Worm (Caenorhabditis elegans) whole organism, L4 larva: ENCODE measurements around the gene F01D5.8.

ENCODE experiments used
- F37D6.2 ChIP-seq: sonication (generic microtip); optimal IDR thresholded peaks from 2 replicates; lab custom pipeline; 2016; ENCODE audit warnings: mild to moderate bottlenecking, missing genetic modification characterization, missing compliant biosample characterization
- F49E8.2 ChIP-seq: sonication (generic microtip); optimal IDR thresholded peaks from 2 replicates; lab custom pipeline; 2016; ENCODE audit warnings: missing compliant biosample characterization, mild to moderate bottlenecking, missing genetic modification characterization, borderline replicate concordance
- Y5F2A.4 ChIP-seq: fragments of 200-800 bp; sonication (Bioruptor generic); optimal IDR thresholded peaks from 2 replicates; lab custom pipeline; 2018; ENCODE audit warnings: mild to moderate bottlenecking, missing genetic modification characterization, missing compliant biosample characterization
- ZK337.2 ChIP-seq: fragments of 200-800 bp; sonication (Bioruptor generic); IDR thresholded peaks from 2 replicates; pipeline ENCODE4 v1.3.6; 2022; ENCODE audit warnings: missing genetic modification reagents, missing genetic modification characterization, missing compliant biosample characterization
- aha-1 ChIP-seq: fragments of 150-350 bp; peaks from one replicate; lab custom pipeline; 2014; ENCODE audit warnings: missing biosample characterization, missing genetic modification characterization
- aly-2 ChIP-seq: sonication (generic microtip); optimal IDR thresholded peaks from 2 replicates; lab custom pipeline; 2018; ENCODE audit warnings: missing biosample characterization, missing genetic modification characterization
- arid-1 ChIP-seq: fragments of 200-800 bp; sonication (Bioruptor generic); conservative IDR thresholded peaks from 2 replicates; pipeline ENCODE4 v1.3.6; 2022; ENCODE audit warnings: missing genetic modification reagents, missing genetic modification characterization, missing compliant biosample characterization
- attf-4 ChIP-seq: sonication (generic microtip); optimal IDR thresholded peaks from 3 replicates; lab custom pipeline; 2017; ENCODE audit warnings: missing biosample characterization, missing genetic modification characterization
- ctbp-1 ChIP-seq: fragments of 200-800 bp; sonication (Bioruptor generic); IDR thresholded peaks from 2 replicates; pipeline ENCODE4 v1.3.6; 2022; ENCODE audit warnings: missing genetic modification reagents, missing genetic modification characterization, missing compliant biosample characterization
- daf-19 ChIP-seq: fragments of 200-800 bp; sonication (Bioruptor generic); conservative IDR thresholded peaks from 2 replicates; pipeline ENCODE4 v1.3.6; 2022; ENCODE audit warnings: missing genetic modification characterization, missing compliant biosample characterization
- dmd-6 ChIP-seq: fragments of 200-800 bp; sonication (Bioruptor generic); IDR thresholded peaks from 2 replicates; pipeline ENCODE4 v1.3.6; 2022; ENCODE audit warnings: missing genetic modification reagents, missing genetic modification characterization, missing compliant biosample characterization
- dmd-8 ChIP-seq: fragments of 200-800 bp; sonication (Bioruptor generic); IDR thresholded peaks from 2 replicates; pipeline ENCODE4 v1.3.6; 2022; ENCODE audit warnings: missing genetic modification characterization, missing compliant biosample characterization
- duxl-1 ChIP-seq: sonication (generic microtip); optimal IDR thresholded peaks from 2 replicates; lab custom pipeline; 2016; ENCODE audit warnings: mild to moderate bottlenecking, missing genetic modification characterization, moderate library complexity, missing compliant biosample characterization; ENCODE audit not compliant: poor library complexity
- dve-1 ChIP-seq: sonication (generic microtip); optimal IDR thresholded peaks from 2 replicates; lab custom pipeline; 2017; ENCODE audit warnings: antibody characterized with exemption, mild to moderate bottlenecking, missing genetic modification characterization, missing compliant biosample characterization; ENCODE audit not compliant: insufficient read depth
- fkh-10 ChIP-seq: fragments of 150-350 bp; optimal IDR thresholded peaks from 2 replicates; lab custom pipeline; 2014; ENCODE audit warnings: missing biosample characterization, missing genetic modification reagents, missing genetic modification characterization
- gei-8 ChIP-seq: fragments of 200-800 bp; sonication (Bioruptor generic); optimal IDR thresholded peaks from 2 replicates; lab custom pipeline; 2018; ENCODE audit warnings: mild to moderate bottlenecking, missing genetic modification characterization, missing compliant biosample characterization
- hlh-30 ChIP-seq: sonication (generic microtip); optimal IDR thresholded peaks from 2 replicates; lab custom pipeline; 2017; ENCODE audit warnings: antibody characterized with exemption, mild to moderate bottlenecking, missing genetic modification characterization, missing compliant biosample characterization; ENCODE audit not compliant: insufficient read depth
- hmg-1.1 ChIP-seq: fragments of 200-800 bp; sonication (Bioruptor generic); IDR thresholded peaks from 2 replicates; pipeline ENCODE4 v1.3.6; 2022; ENCODE audit warnings: missing genetic modification reagents, missing genetic modification characterization, missing compliant biosample characterization
- lin-1 ChIP-seq: fragments of 200-800 bp; sonication (Bioruptor generic); IDR thresholded peaks from 2 replicates; pipeline ENCODE4 v1.3.6; 2022; ENCODE audit warnings: missing genetic modification reagents, missing genetic modification characterization, missing compliant biosample characterization
- lin-29 ChIP-seq: fragments of 200-800 bp; sonication (Bioruptor generic); IDR thresholded peaks from 2 replicates; pipeline ENCODE4 v1.3.6; 2022; ENCODE audit warnings: missing genetic modification reagents, missing genetic modification characterization, missing compliant biosample characterization
- lin-38 ChIP-seq: fragments of 200-800 bp; sonication (Bioruptor generic); IDR thresholded peaks from 2 replicates; pipeline ENCODE4 v1.3.6; 2022; ENCODE audit warnings: missing genetic modification reagents, missing genetic modification characterization, missing compliant biosample characterization
- lin-39 ChIP-seq: fragments of 150-350 bp; optimal IDR thresholded peaks from 2 replicates; lab custom pipeline; 2014; ENCODE audit warnings: missing biosample characterization, missing genetic modification reagents, missing genetic modification characterization
- lsy-2 ChIP-seq, 2 experiments: fragments of 150-350 bp in 1 of 2; sonication (generic microtip) in 1 of 2; optimal IDR thresholded peaks; 2 replicates each; lab custom pipeline; 2014 to 2017; ENCODE audit warnings: missing biosample characterization in 2 of 2, missing genetic modification characterization in 2 of 2
- madf-9 ChIP-seq: fragments of 200-800 bp; sonication (Bioruptor generic); conservative IDR thresholded peaks from 2 replicates; pipeline ENCODE4 v1.3.6; 2022; ENCODE audit warnings: missing genetic modification reagents, missing genetic modification characterization, missing compliant biosample characterization
- mdl-1 ChIP-seq, 2 experiments: fragments of 150-350 bp in 1 of 2; sonication (generic microtip) in 1 of 2; optimal IDR thresholded peaks; 2 replicates each; lab custom pipeline; 2014 to 2017; ENCODE audit warnings: missing biosample characterization in 2 of 2, missing genetic modification characterization in 2 of 2
- mdt-29 ChIP-seq: fragments of 200-800 bp; sonication (Bioruptor generic); IDR thresholded peaks from 2 replicates; pipeline ENCODE4 v1.3.6; 2022; ENCODE audit warnings: missing genetic modification reagents, missing genetic modification characterization, missing compliant biosample characterization
- mep-1 ChIP-seq: fragments of 150-350 bp; sonication (generic microtip); optimal IDR thresholded peaks from 3 replicates; lab custom pipeline; 2014; ENCODE audit warnings: missing biosample characterization, missing genetic modification characterization
- mes-2 ChIP-seq: sonication (generic microtip); optimal IDR thresholded peaks from 2 replicates; lab custom pipeline; 2016; ENCODE audit warnings: missing genotype, mild to moderate bottlenecking, missing genetic modification characterization, missing compliant biosample characterization; ENCODE audit not compliant: poor library complexity, severe bottlenecking
- mxl-2 ChIP-seq: fragments of 200-800 bp; sonication (Bioruptor generic); conservative IDR thresholded peaks from 2 replicates; pipeline ENCODE4 v1.3.6; 2022; ENCODE audit warnings: missing genetic modification reagents, missing genetic modification characterization, missing compliant biosample characterization
- mxl-3 ChIP-seq: fragments of 200-800 bp; sonication (Bioruptor generic); optimal IDR thresholded peaks from 2 replicates; lab custom pipeline; 2018; ENCODE audit warnings: mild to moderate bottlenecking, missing genetic modification characterization, missing compliant biosample characterization
- nhr-111 ChIP-seq: fragments of 200-800 bp; sonication (Bioruptor generic); optimal IDR thresholded peaks from 2 replicates; lab custom pipeline; 2018; ENCODE audit warnings: mild to moderate bottlenecking, missing genetic modification characterization, missing compliant biosample characterization
- nhr-41 ChIP-seq: fragments of 200-800 bp; sonication (Bioruptor generic); IDR thresholded peaks from 2 replicates; pipeline ENCODE4 v1.3.6; 2022; ENCODE audit warnings: missing genetic modification reagents, missing genetic modification characterization, missing compliant biosample characterization
- nhr-42 ChIP-seq: fragments of 200-800 bp; sonication (Bioruptor generic); IDR thresholded peaks from 2 replicates; pipeline ENCODE4 v1.3.6; 2022; ENCODE audit warnings: missing genetic modification characterization, missing compliant biosample characterization
- nhr-48 ChIP-seq: sonication (generic microtip); optimal IDR thresholded peaks from 2 replicates; lab custom pipeline; 2016; ENCODE audit warnings: mild to moderate bottlenecking, missing genetic modification characterization, missing compliant biosample characterization
- nhr-6 ChIP-seq: fragments of 150-350 bp; optimal IDR thresholded peaks from 2 replicates; lab custom pipeline; 2014; ENCODE audit warnings: missing biosample characterization, missing genetic modification characterization
- nhr-77 ChIP-seq: fragments of 150-350 bp; optimal IDR thresholded peaks from 2 replicates; lab custom pipeline; 2014; ENCODE audit warnings: missing biosample characterization, missing genetic modification characterization
- pha-4 ChIP-seq, 2 experiments: fragments of 150-350 bp in 1 of 2; fragments of 200-800 bp in 1 of 2; sonication (Bioruptor generic) in 1 of 2; IDR thresholded peaks in 1 of 2; optimal IDR thresholded peaks in 1 of 2; 2 replicates each; pipeline versions ENCODE4 v1.3.6 to Lab custom; 2014 to 2022; ENCODE audit warnings: missing genetic modification characterization in 2 of 2, missing genetic modification reagents in 2 of 2, missing biosample characterization in 1 of 2, missing compliant biosample characterization in 1 of 2
- pqm-1 ChIP-seq: sonication (generic microtip); optimal IDR thresholded peaks from 2 replicates; lab custom pipeline; 2017; ENCODE audit warnings: missing biosample characterization, missing genetic modification characterization
- rbr-2 ChIP-seq: sonication (generic microtip); optimal IDR thresholded peaks from 2 replicates; lab custom pipeline; 2016; ENCODE audit warnings: missing genotype, missing genetic modification characterization, missing compliant biosample characterization
- spr-1 ChIP-seq: sonication (generic microtip); optimal IDR thresholded peaks from 2 replicates; lab custom pipeline; 2016; ENCODE audit warnings: mild to moderate bottlenecking, missing genetic modification characterization, missing compliant biosample characterization
- tag-97 ChIP-seq: fragments of 200-800 bp; sonication (Bioruptor generic); IDR thresholded peaks from 2 replicates; pipeline ENCODE4 v1.3.6; 2022; ENCODE audit warnings: missing genetic modification characterization, missing compliant biosample characterization
- tra-1 ChIP-seq: fragments of 200-800 bp; sonication (Bioruptor generic); IDR thresholded peaks from 2 replicates; pipeline ENCODE4 v1.3.6; 2022; ENCODE audit warnings: missing genetic modification reagents, missing genetic modification characterization, missing compliant biosample characterization
- unc-39 ChIP-seq: sonication (generic microtip); optimal IDR thresholded peaks from 2 replicates; lab custom pipeline; 2017; ENCODE audit warnings: missing biosample characterization, missing genetic modification characterization
- unc-62 ChIP-seq, 3 experiments: fragments of 150-350 bp in 1 of 3; sonication (generic microtip); optimal IDR thresholded peaks in 2 of 3; peaks in 1 of 3; 1 replicate in 1 of 3; 2 replicates in 2 of 3; lab custom pipeline; 2014 to 2017; ENCODE audit warnings: missing biosample characterization in 3 of 3, missing genetic modification characterization in 3 of 3, missing genetic modification reagents in 3 of 3, missing genotype in 1 of 3
- ztf-7 ChIP-seq: fragments of 150-350 bp; optimal IDR thresholded peaks from 2 replicates; lab custom pipeline; 2014; ENCODE audit warnings: missing biosample characterization, missing genetic modification characterization

Gene F01D5.8

ce11 chrII:14042836-14043604 lies 32.5 kb downstream of the F01D5.8 start (continued):
- TF ChIP-seq mdt-29 (GFP tag; lab: Robert Waterston, UW) (no peak), lsy-2 (tag; optimal IDR thresholded peaks at IDR 0.05; lab: Kevin White, UChicago) (peak in 1 of 2 experiments; percentile 12), hmg-1.1 (GFP tag; lab: Robert Waterston, UW) (no peak), mxl-3 (peak; percentile 61), dmd-8 (no peak), madf-9 (GFP tag; lab: Robert Waterston, UW) (no peak), dve-1 (tag; lab: Kevin White, UChicago) (peak; percentile 86), mes-2 (tag; lab: Kevin White, UChicago) (peak; percentile 34), unc-39 (tag; lab: Kevin White, UChicago) (no peak)

ce11 chrII:14044199-14044598 lies 33.7 kb downstream of the F01D5.8 start:
- TF ChIP-seq dmd-6 (GFP tag; lab: Robert Waterston, UW), result peak; percentile 94
- no peak for TF ChIP-seq attf-4 (tag; lab: Kevin White, UChicago)
- peak; percentile 76 for TF ChIP-seq ctbp-1
- TF ChIP-seq ZK337.2 (GFP tag; lab: Robert Waterston, UW), result 0 out of 2 replicates have a peak, but pooled peaks have one; percentile 32
- no peak for TF ChIP-seq arid-1
- no peak for TF ChIP-seq aly-2
- TF ChIP-seq spr-1 (tag; lab: Kevin White, UChicago), result peak; percentile 20
- no peak for TF ChIP-seq Y5F2A.4 (GFP tag; lab: Kevin White, UChicago)
- TF ChIP-seq duxl-1 (tag; lab: Kevin White, UChicago), result no peak
- TF ChIP-seq mxl-3, result peak; percentile 63
- peak; percentile 18 for TF ChIP-seq gei-8
- peak in 1 of 2 experiments; percentile 93 for TF ChIP-seq unc-62 (GFP tag; optimal IDR thresholded peaks at IDR 0.05 in 1 of 2; lab: Kevin White, UChicago)
- peak; percentile 50 for TF ChIP-seq unc-62 (tag; optimal IDR thresholded peaks at IDR 0.05; lab: Kevin White, UChicago)
- TF ChIP-seq lin-29 (GFP tag; lab: Robert Waterston, UW), result no peak
- no peak for TF ChIP-seq nhr-41
- TF ChIP-seq F49E8.2 (tag; lab: Kevin White, UChicago), result no peak
- TF ChIP-seq mep-1, result peak; percentile 84
- peak; percentile 77; the same call in 1 of the 2 replicates for TF ChIP-seq nhr-42 (GFP tag; lab: Robert Waterston, UW)
- TF ChIP-seq aha-1 (tag; lab: Kevin White, UChicago), result peak; percentile 99
- peak; percentile 55 for TF ChIP-seq rbr-2 (tag; lab: Kevin White, UChicago)
- TF ChIP-seq tra-1, result peak; percentile 72
- TF ChIP-seq pqm-1 (tag; lab: Kevin White, UChicago), result no peak
- TF ChIP-seq fkh-10 (GFP tag; lab: Kevin White, UChicago), result peak; percentile 71
- peak; percentile 93 for TF ChIP-seq hlh-30
- TF ChIP-seq lsy-2 (tag; optimal IDR thresholded peaks at IDR 0.05; lab: Kevin White, UChicago), result peak in 1 of 2 experiments; percentile 84
- no peak for TF ChIP-seq daf-19
- peak; percentile 30 for TF ChIP-seq ztf-7 (tag; lab: Kevin White, UChicago)
- TF ChIP-seq mdl-1 (tag; optimal IDR thresholded peaks at IDR 0.05; lab: Kevin White, UChicago), result peak; percentile 64 to 93
- TF ChIP-seq pha-4 (GFP tag; IDR thresholded peaks at IDR 0.05; lab: Robert Waterston, UW), result peak; percentile 57; the same call in 1 of the 2 replicates
- TF ChIP-seq pha-4 (tag; optimal IDR thresholded peaks at IDR 0.05; lab: Kevin White, UChicago), result no peak
- no peak for TF ChIP-seq lin-39 (tag; lab: Kevin White, UChicago)
- TF ChIP-seq nhr-77 (tag; lab: Kevin White, UChicago), result peak; percentile 97
- no peak for TF ChIP-seq mxl-2 (GFP tag; lab: Robert Waterston, UW)
- TF ChIP-seq nhr-48 (tag; lab: Kevin White, UChicago), result peak; percentile 87
- peak; percentile 40 for TF ChIP-seq lin-38 (GFP tag; lab: Robert Waterston, UW)
- TF ChIP-seq nhr-6 (tag; lab: Kevin White, UChicago), result peak; percentile 25
- TF ChIP-seq F37D6.2 (tag; lab: Kevin White, UChicago), result peak; percentile 49
- TF ChIP-seq lin-1 (GFP tag; lab: Robert Waterston, UW), result peak; percentile 77; the same call in 1 of the 2 replicates
- TF ChIP-seq dve-1 (tag; lab: Kevin White, UChicago), result peak; percentile 96
- TF ChIP-seq tag-97 (GFP tag; lab: Robert Waterston, UW), result no peak
- no peak for TF ChIP-seq nhr-111
